Worm (Caenorhabditis elegans) whole organism, midembryonic: ENCODE measurements around the gene nhr-17.

Source experiments
- T22C8.4 ChIP-seq: fragments of 200-800 bp; sonication (Bioruptor generic); IDR thresholded peaks from 2 replicates; pipeline ENCODE4 v1.3.6; 2022; ENCODE audit warnings: missing genetic modification characterization, missing compliant biosample characterization
- cog-1 ChIP-seq: sonication (generic microtip); optimal IDR thresholded peaks from 2 replicates; lab custom pipeline; 2016; ENCODE audit warnings: missing genetic modification characterization, missing compliant biosample characterization
- flt-1 ChIP-seq: fragments of 200-800 bp; sonication (Bioruptor generic); IDR thresholded peaks from 2 replicates; pipeline ENCODE4 v1.3.6; 2022; ENCODE audit warnings: missing genetic modification characterization, missing compliant biosample characterization
- klf-2 ChIP-seq: fragments of 200-800 bp; sonication (Bioruptor generic); conservative IDR thresholded peaks from 2 replicates; pipeline ENCODE4 v1.3.6; 2022; ENCODE audit warnings: missing genetic modification reagents, missing genetic modification characterization, missing compliant biosample characterization
- med-1 ChIP-seq: sonication (generic microtip); optimal IDR thresholded peaks from 2 replicates; lab custom pipeline; 2017; ENCODE audit warnings: missing genetic modification characterization, mild to moderate bottlenecking, missing compliant biosample characterization, antibody characterized with exemption, missing genetic modification reagents; ENCODE audit not compliant: insufficient read depth
- ref-1 ChIP-seq: fragments of 200-800 bp; sonication (Bioruptor generic); conservative IDR thresholded peaks from 2 replicates; pipeline ENCODE4 v1.3.6; 2022; ENCODE audit warnings: missing genetic modification reagents, missing genetic modification characterization, missing compliant biosample characterization
- tab-1 ChIP-seq: fragments of 200-800 bp; sonication (Bioruptor generic); IDR thresholded peaks from 2 replicates; pipeline ENCODE4 v1.3.6; 2022; ENCODE audit warnings: missing genetic modification characterization, missing compliant biosample characterization
- ztf-23 ChIP-seq: fragments of 200-800 bp; sonication (Bioruptor generic); IDR thresholded peaks from 2 replicates; pipeline ENCODE4 v1.3.6; 2022; ENCODE audit warnings: missing genetic modification reagents, missing genetic modification characterization, missing compliant biosample characterization
- ztf-29 ChIP-seq: fragments of 200-800 bp; sonication (Bioruptor generic); IDR thresholded peaks from 2 replicates; pipeline ENCODE4 v1.3.6; 2022; ENCODE audit warnings: missing genetic modification reagents, missing genetic modification characterization, missing compliant biosample characterization

The nhr-17 gene

ce11 chrX:12691740-12692383 is 24.2 kb upstream of the nhr-17 start:
- TF ChIP-seq flt-1 (GFP tag; lab: Robert Waterston, UW) (peak; percentile 76), cog-1 (no peak), ztf-29 (GFP tag; lab: Robert Waterston, UW) (no peak), ref-1 (GFP tag; lab: Robert Waterston, UW) (no peak), ztf-23 (0 out of 2 replicates have a peak, but pooled peaks have one; percentile 24), med-1 (GFP tag; lab: Kevin White, UChicago) (peak; percentile 8), T22C8.4 (GFP tag; lab: Robert Waterston, UW) (no peak; the same call in 1 of the 2 replicates), tab-1 (peak; percentile 69; the same call in 1 of the 2 replicates)

ce11 chrX:12691306-12691705 is 23.7 kb upstream of the nhr-17 start, which contains the start of gene ugt-50:
Gene ugt-50, plus strand, starts transcription at chrX:12691573.
- TF ChIP-seq cog-1 = no peak

- no peak for TF ChIP-seq T22C8.4 (GFP tag; lab: Robert Waterston, UW)
- no peak for TF ChIP-seq klf-2 (GFP tag; lab: Robert Waterston, UW)
- TF ChIP-seq ztf-29 (GFP tag; lab: Robert Waterston, UW) = no peak
- TF ChIP-seq ref-1 (GFP tag; lab: Robert Waterston, UW) = no peak
- TF ChIP-seq flt-1 (GFP tag; lab: Robert Waterston, UW) = no peak
- TF ChIP-seq tab-1 = no peak
- TF ChIP-seq med-1 (GFP tag; lab: Kevin White, UChicago) = no peak
- TF ChIP-seq ztf-23 = no peak
- no peak for TF ChIP-seq cog-1
These were observed 22.7 kb upstream of the nhr-17 start for ce11 chrX:12690346-12690745.

DNA sequence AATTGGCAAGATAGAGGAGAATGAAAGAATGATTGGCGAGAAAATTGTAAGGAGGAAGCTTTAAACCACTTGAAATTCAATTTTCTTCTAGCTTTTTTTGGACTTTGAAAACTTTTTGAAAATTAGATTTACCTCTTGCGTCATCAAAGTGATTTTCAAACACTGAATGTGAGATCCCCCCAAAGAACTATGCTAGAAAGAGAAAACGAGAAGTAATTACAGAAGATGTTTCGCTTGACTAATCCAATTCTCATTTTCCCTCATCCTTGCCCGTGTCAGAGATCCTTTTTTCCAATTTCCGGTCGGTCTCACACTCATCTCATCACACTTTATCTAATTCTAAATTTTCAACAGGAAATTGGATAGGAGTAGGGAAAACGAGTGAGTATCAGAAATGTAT is 22.2 kb upstream of the nhr-17 start:
- TF ChIP-seq T22C8.4 (GFP tag; lab: Robert Waterston, UW) (no peak), ztf-29 (GFP tag; lab: Robert Waterston, UW) (no peak), med-1 (GFP tag; lab: Kevin White, UChicago) (no peak), cog-1 (no peak), tab-1 (no peak), ztf-23 (no peak), flt-1 (GFP tag; lab: Robert Waterston, UW) (no peak), ref-1 (GFP tag; lab: Robert Waterston, UW) (no peak), klf-2 (GFP tag; lab: Robert Waterston, UW) (no peak)

- TF ChIP-seq ztf-23 = no peak
- TF ChIP-seq cog-1 = no peak
- no peak for TF ChIP-seq ztf-29 (GFP tag; lab: Robert Waterston, UW)
- no peak for TF ChIP-seq flt-1 (GFP tag; lab: Robert Waterston, UW)
- TF ChIP-seq ref-1 (GFP tag; lab: Robert Waterston, UW) = no peak
- TF ChIP-seq klf-2 (GFP tag; lab: Robert Waterston, UW) = no peak
- TF ChIP-seq T22C8.4 (GFP tag; lab: Robert Waterston, UW) = no peak
- TF ChIP-seq tab-1 = no peak
- no peak for TF ChIP-seq med-1 (GFP tag; lab: Kevin White, UChicago)
These were observed 21.0 kb upstream of the nhr-17 start for ce11 chrX:12688632-12689031.

DNA sequence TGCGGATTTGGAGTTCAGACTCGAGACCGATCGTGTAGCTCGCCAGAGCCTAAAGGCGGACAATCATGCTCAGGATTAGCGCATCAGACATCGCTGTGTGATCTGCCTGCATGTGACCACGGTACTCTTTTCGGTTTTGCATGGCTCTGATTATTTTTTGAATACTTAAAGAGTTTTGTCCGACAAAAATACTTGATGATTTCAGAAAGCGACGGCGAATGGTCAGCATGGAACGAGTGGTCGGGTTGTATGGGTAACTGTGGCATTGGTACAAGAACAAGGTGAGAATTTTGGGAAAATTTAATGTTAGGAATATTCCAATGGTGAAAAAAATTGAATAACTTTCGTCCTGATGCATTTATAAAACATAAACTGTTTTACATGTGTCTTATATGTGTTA is 19.8 kb upstream of the nhr-17 start:
- no peak for TF ChIP-seq tab-1
- TF ChIP-seq ref-1 (GFP tag; lab: Robert Waterston, UW) = no peak
- TF ChIP-seq T22C8.4 (GFP tag; lab: Robert Waterston, UW) = no peak
- no peak for TF ChIP-seq ztf-23
- TF ChIP-seq cog-1 = no peak
- no peak for TF ChIP-seq klf-2 (GFP tag; lab: Robert Waterston, UW)
- TF ChIP-seq flt-1 (GFP tag; lab: Robert Waterston, UW) = no peak
- TF ChIP-seq ztf-29 (GFP tag; lab: Robert Waterston, UW) = no peak
- no peak for TF ChIP-seq med-1 (GFP tag; lab: Kevin White, UChicago)

- no peak for TF ChIP-seq ztf-23
- no peak for TF ChIP-seq cog-1
- no peak for TF ChIP-seq T22C8.4 (GFP tag; lab: Robert Waterston, UW)
- TF ChIP-seq klf-2 (GFP tag; lab: Robert Waterston, UW) = no peak
- TF ChIP-seq flt-1 (GFP tag; lab: Robert Waterston, UW) = no peak
- no peak for TF ChIP-seq med-1 (GFP tag; lab: Kevin White, UChicago)
- no peak for TF ChIP-seq tab-1
- no peak for TF ChIP-seq ref-1 (GFP tag; lab: Robert Waterston, UW)
- no peak for TF ChIP-seq ztf-29 (GFP tag; lab: Robert Waterston, UW)
These were observed 11.9 kb upstream of the nhr-17 start for ce11 chrX:12679603-12680002.

DNA sequence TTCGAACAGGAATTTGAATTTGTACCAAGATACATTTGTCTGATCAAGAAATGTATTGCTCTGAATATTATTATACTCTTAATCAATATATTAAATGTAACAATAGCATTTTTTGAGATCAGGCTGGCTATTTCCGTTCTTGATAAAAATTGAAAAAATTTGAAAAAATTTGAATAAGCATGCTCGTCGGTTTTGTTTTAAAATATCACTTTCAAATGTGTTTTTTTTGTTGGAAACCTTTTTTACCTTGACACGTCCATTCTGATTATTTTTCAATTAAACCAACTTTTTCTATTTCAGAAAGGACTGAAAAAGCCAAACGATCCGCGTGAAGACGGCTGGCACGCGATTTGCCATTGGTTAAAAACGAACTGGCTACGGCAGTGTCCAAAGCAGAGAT is 10.9 kb upstream of the nhr-17 start, which contains the start of gene adt-1:
adt-1 (plus strand) TSS at position 301 of the 400 bp plus-strand sequence.
- TF ChIP-seq med-1 (GFP tag; lab: Kevin White, UChicago) = no peak
- no peak for TF ChIP-seq T22C8.4 (GFP tag; lab: Robert Waterston, UW)
- TF ChIP-seq ztf-23 = no peak
- no peak for TF ChIP-seq klf-2 (GFP tag; lab: Robert Waterston, UW)
- TF ChIP-seq tab-1 = no peak
- no peak for TF ChIP-seq cog-1
- no peak for TF ChIP-seq flt-1 (GFP tag; lab: Robert Waterston, UW)
- no peak for TF ChIP-seq ztf-29 (GFP tag; lab: Robert Waterston, UW)
- no peak for TF ChIP-seq ref-1 (GFP tag; lab: Robert Waterston, UW)

ce11 chrX:12677113-12677512 is 9.5 kb upstream of the nhr-17 start:
- TF ChIP-seq klf-2 (GFP tag; lab: Robert Waterston, UW) = no peak
- TF ChIP-seq ztf-29 (GFP tag; lab: Robert Waterston, UW) = no peak
- TF ChIP-seq ztf-23 = no peak
- TF ChIP-seq flt-1 (GFP tag; lab: Robert Waterston, UW) = no peak
- no peak for TF ChIP-seq tab-1
- no peak for TF ChIP-seq ref-1 (GFP tag; lab: Robert Waterston, UW)
- no peak for TF ChIP-seq med-1 (GFP tag; lab: Kevin White, UChicago)
- no peak for TF ChIP-seq cog-1
- no peak for TF ChIP-seq T22C8.4 (GFP tag; lab: Robert Waterston, UW)
